Fruit fly (Drosophila melanogaster): Measurements from ENCODE around the gene Fkbp59.

- no peak for TF ChIP-seq fru (GFP tag; optimal IDR thresholded peaks at IDR 0.05)
- TF ChIP-seq lola (GFP tag; optimal IDR thresholded peaks at IDR 0.05) = no peak
Observed at dm6 chr2L:9919949-9920348, 32.1 kb downstream of the Fkbp59 start, which contains the start of gene CG4594.

All from whole organism, wandering third instar larva.